Worm (Caenorhabditis elegans) whole organism, L1 larva: ENCODE results near the gene C38D9.2.

ENCODE experiments used
- C16A3.4 ChIP-seq: fragments of 150-350 bp; optimal IDR thresholded peaks from 2 replicates; lab custom pipeline; 2014; ENCODE audit warnings: missing biosample characterization, missing genetic modification characterization
- Y116A8C.19 ChIP-seq: sonication (generic microtip); optimal IDR thresholded peaks from 2 replicates; lab custom pipeline; 2016; ENCODE audit warnings: missing compliant biosample characterization, missing genetic modification characterization, borderline replicate concordance
- alr-1 ChIP-seq: fragments of 200-800 bp; sonication (Bioruptor generic); optimal IDR thresholded peaks from 2 replicates; lab custom pipeline; 2018; ENCODE audit warnings: borderline replicate concordance, mild to moderate bottlenecking, missing genetic modification characterization, missing compliant biosample characterization
- ama-1 ChIP-seq: fragments of 150-350 bp; optimal IDR thresholded peaks from 2 replicates; lab custom pipeline; 2014
- ceh-63 ChIP-seq: fragments of 200-800 bp; sonication (Bioruptor generic); optimal IDR thresholded peaks from 2 replicates; lab custom pipeline; 2018; ENCODE audit warnings: mild to moderate bottlenecking, missing genetic modification characterization, missing compliant biosample characterization
- ceh-82 ChIP-seq, 3 experiments: fragments of 150-350 bp in 1 of 3; sonication (generic microtip) in 2 of 3; optimal IDR thresholded peaks; 2 replicates each; lab custom pipeline; 2014 to 2017; ENCODE audit warnings: missing biosample characterization in 3 of 3, missing genetic modification characterization in 3 of 3
- ceh-88 ChIP-seq: fragments of 200-800 bp; sonication (Bioruptor generic); IDR thresholded peaks from 2 replicates; pipeline ENCODE4 v1.3.6; 2022; ENCODE audit warnings: missing genetic modification characterization, missing compliant biosample characterization
- ceh-90 ChIP-seq: sonication (generic microtip); optimal IDR thresholded peaks from 2 replicates; lab custom pipeline; 2016; ENCODE audit warnings: missing genetic modification characterization, missing compliant biosample characterization
- dsc-1 ChIP-seq: sonication (generic microtip); optimal IDR thresholded peaks from 2 replicates; lab custom pipeline; 2016; ENCODE audit warnings: mild to moderate bottlenecking, missing genetic modification characterization, missing compliant biosample characterization
- egl-13 ChIP-seq: sonication (generic microtip); optimal IDR thresholded peaks from 2 replicates; lab custom pipeline; 2016; ENCODE audit warnings: missing genotype, missing genetic modification reagents, missing genetic modification characterization, missing compliant biosample characterization
- elt-3 ChIP-seq, 6 experiments: fragments of 150-350 bp in 1 of 6; sonication (generic microtip); optimal IDR thresholded peaks; 2 replicates each; lab custom pipeline; 2017 to 2018; ENCODE audit warnings: missing biosample characterization in 6 of 6, missing genetic modification characterization in 6 of 6, inconsistent platforms in 1 of 6
- ets-5 ChIP-seq: fragments of 200-800 bp; sonication (Bioruptor generic); IDR thresholded peaks from 2 replicates; pipeline ENCODE4 v1.3.6; 2022; ENCODE audit warnings: missing genetic modification characterization, missing compliant biosample characterization
- grh-1 ChIP-seq: fragments of 200-800 bp; sonication (Bioruptor generic); IDR thresholded peaks from 2 replicates; pipeline ENCODE4 v1.3.6; 2022; ENCODE audit warnings: missing genetic modification reagents, missing genetic modification characterization, missing compliant biosample characterization
- irx-1 ChIP-seq: sonication (generic microtip); optimal IDR thresholded peaks from 2 replicates; lab custom pipeline; 2016; ENCODE audit warnings: missing genetic modification characterization, missing compliant biosample characterization
- isw-1 ChIP-seq: fragments of 200-800 bp; sonication (Bioruptor generic); IDR thresholded peaks from 2 replicates; pipeline ENCODE4 v1.3.6; 2022; ENCODE audit warnings: missing genetic modification characterization, missing compliant biosample characterization
- jun-1 ChIP-seq: fragments of 150-350 bp; optimal IDR thresholded peaks from 2 replicates; lab custom pipeline; 2014; ENCODE audit warnings: missing biosample characterization, missing genetic modification reagents, missing genetic modification characterization
- lin-14 ChIP-seq: fragments of 200-800 bp; sonication (Bioruptor generic); optimal IDR thresholded peaks from 2 replicates; lab custom pipeline; 2018; ENCODE audit warnings: mild to moderate bottlenecking, missing genetic modification characterization, moderate library complexity, missing compliant biosample characterization
- lin-15B ChIP-seq: fragments of 150-350 bp; sonication (generic microtip); optimal IDR thresholded peaks from 3 replicates; lab custom pipeline; 2014; ENCODE audit warnings: missing biosample characterization, missing genetic modification characterization
- lin-39 ChIP-seq: fragments of 150-350 bp; optimal IDR thresholded peaks from 2 replicates; lab custom pipeline; 2014; ENCODE audit warnings: missing biosample characterization, missing genetic modification reagents, missing genetic modification characterization
- mdl-1 ChIP-seq, 2 experiments: fragments of 150-350 bp; optimal IDR thresholded peaks; 2 replicates each; lab custom pipeline; 2014 to 2017; ENCODE audit warnings: missing biosample characterization in 2 of 2, missing genetic modification characterization in 2 of 2, inconsistent platforms in 1 of 2
- mep-1 ChIP-seq: fragments of 150-350 bp; optimal IDR thresholded peaks from 2 replicates; lab custom pipeline; 2014; ENCODE audit warnings: missing biosample characterization, missing genetic modification characterization
- nhr-237 ChIP-seq: fragments of 150-350 bp; optimal IDR thresholded peaks from 2 replicates; lab custom pipeline; 2014; ENCODE audit warnings: missing biosample characterization, missing genetic modification characterization
- nhr-71 ChIP-seq: sonication (generic microtip); optimal IDR thresholded peaks from 2 replicates; lab custom pipeline; 2016; ENCODE audit warnings: mild to moderate bottlenecking, missing genetic modification characterization, moderate library complexity, missing compliant biosample characterization
- nhr-76 ChIP-seq: sonication (generic microtip); optimal IDR thresholded peaks from 2 replicates; lab custom pipeline; 2017; ENCODE audit warnings: missing biosample characterization, missing genetic modification characterization
- nhr-77 ChIP-seq: fragments of 150-350 bp; optimal IDR thresholded peaks from 2 replicates; lab custom pipeline; 2014; ENCODE audit warnings: missing biosample characterization, missing genetic modification characterization
- nhr-84 ChIP-seq: sonication (generic microtip); optimal IDR thresholded peaks from 2 replicates; lab custom pipeline; 2017; ENCODE audit warnings: missing biosample characterization, missing genetic modification characterization
- pax-3 ChIP-seq: fragments of 200-800 bp; sonication (Bioruptor generic); optimal IDR thresholded peaks from 2 replicates; lab custom pipeline; 2018; ENCODE audit warnings: mild to moderate bottlenecking, missing genetic modification characterization, moderate library complexity, missing compliant biosample characterization
- skn-1 ChIP-seq: fragments of 150-350 bp; optimal IDR thresholded peaks from 2 replicates; lab custom pipeline; 2014; ENCODE audit warnings: missing biosample characterization, missing genetic modification characterization
- sox-4 ChIP-seq: sonication (generic microtip); optimal IDR thresholded peaks from 2 replicates; lab custom pipeline; 2016; ENCODE audit warnings: missing genetic modification characterization, missing compliant biosample characterization
- sptf-1 ChIP-seq: fragments of 150-350 bp; optimal IDR thresholded peaks from 2 replicates; lab custom pipeline; 2014; ENCODE audit warnings: missing biosample characterization, missing genetic modification characterization
- sup-37 ChIP-seq: fragments of 200-800 bp; sonication (Bioruptor generic); optimal IDR thresholded peaks from 2 replicates; lab custom pipeline; 2018; ENCODE audit warnings: mild to moderate bottlenecking, missing genetic modification characterization, missing compliant biosample characterization
- tlp-1 ChIP-seq: fragments of 150-350 bp; optimal IDR thresholded peaks from 2 replicates; lab custom pipeline; 2014; ENCODE audit warnings: missing biosample characterization, missing genetic modification characterization
- unc-62 ChIP-seq: fragments of 150-350 bp; optimal IDR thresholded peaks from 2 replicates; lab custom pipeline; 2014; ENCODE audit warnings: missing biosample characterization, missing genetic modification reagents, missing genetic modification characterization
- zag-1 ChIP-seq: fragments of 150-350 bp; optimal IDR thresholded peaks from 2 replicates; lab custom pipeline; 2014; ENCODE audit warnings: missing biosample characterization, missing genetic modification characterization
- zip-4 ChIP-seq: fragments of 200-800 bp; sonication (Bioruptor generic); optimal IDR thresholded peaks from 2 replicates; lab custom pipeline; 2018; ENCODE audit warnings: mild to moderate bottlenecking, missing genetic modification characterization, moderate library complexity, missing compliant biosample characterization
- ztf-11 ChIP-seq, 2 experiments: sonication (generic microtip); optimal IDR thresholded peaks; 2 replicates each; lab custom pipeline; 2016 to 2017; ENCODE audit warnings: missing genetic modification characterization in 2 of 2, missing biosample characterization in 1 of 2, missing compliant biosample characterization in 1 of 2
- ztf-4 ChIP-seq: fragments of 150-350 bp; optimal IDR thresholded peaks from 2 replicates; lab custom pipeline; 2014; ENCODE audit warnings: missing biosample characterization, missing genetic modification characterization

Gene C38D9.2

ce11 chrV:17566850-17567249 is at the start of gene C38D9.2:
C38D9.2 (plus strand) TSS chrV:17567150.
- no peak for TF ChIP-seq ama-1 (lab: Kevin White, UChicago)
- no peak for TF ChIP-seq dsc-1 (tag; lab: Kevin White, UChicago)
- TF ChIP-seq sup-37, result no peak
- no peak for TF ChIP-seq nhr-84 (tag; lab: Kevin White, UChicago)
- no peak for TF ChIP-seq skn-1 (tag; lab: Kevin White, UChicago)
- no peak for TF ChIP-seq irx-1
- TF ChIP-seq pax-3 (tag; lab: Kevin White, UChicago), result no peak
- TF ChIP-seq alr-1, result no peak
- no peak for TF ChIP-seq zip-4
- no peak for TF ChIP-seq ceh-82 (tag; optimal IDR thresholded peaks at IDR 0.05; lab: Kevin White, UChicago)
- TF ChIP-seq lin-39, result no peak

ce11 chrV:17520735-17521134 is 46.2 kb upstream of the C38D9.2 start, which contains the start of gene fbxa-136:
fbxa-136 (plus strand) TSS chrV:17521035.
- no peak for TF ChIP-seq nhr-237 (tag; lab: Kevin White, UChicago)
- no peak for TF ChIP-seq ets-5 (GFP tag; lab: Robert Waterston, UW)
- TF ChIP-seq ceh-90 (tag; lab: Kevin White, UChicago), result no peak
- no peak for TF ChIP-seq C16A3.4 (tag; lab: Kevin White, UChicago)

- no peak for TF ChIP-seq tlp-1
- no peak for TF ChIP-seq elt-3 (tag; optimal IDR thresholded peaks at IDR 0.05; lab: Kevin White, UChicago)
- TF ChIP-seq lin-39, result no peak
- TF ChIP-seq ztf-4, result no peak
- no peak for TF ChIP-seq skn-1 (tag; lab: Kevin White, UChicago)
These were observed 39.2 kb upstream of the C38D9.2 start, which contains the start of gene srz-90 for ce11 chrV:17527729-17528128. srz-90 (plus strand) TSS chrV:17528029.

- no peak for TF ChIP-seq ceh-63 (GFP tag; lab: Kevin White, UChicago)
- TF ChIP-seq nhr-77 (tag; lab: Kevin White, UChicago), result no peak
- TF ChIP-seq ztf-4, result no peak
- TF ChIP-seq sptf-1 (tag; lab: Kevin White, UChicago), result no peak
- TF ChIP-seq nhr-237 (tag; lab: Kevin White, UChicago), result no peak
- no peak for TF ChIP-seq isw-1 (GFP tag; lab: Robert Waterston, UW)
- no peak for TF ChIP-seq Y116A8C.19 (tag; lab: Kevin White, UChicago)
- TF ChIP-seq lin-14 (GFP tag; lab: Kevin White, UChicago), result no peak
- no peak for TF ChIP-seq jun-1
- TF ChIP-seq nhr-76 (tag; lab: Kevin White, UChicago), result no peak
- TF ChIP-seq zag-1 (tag; lab: Kevin White, UChicago), result no peak
- no peak for TF ChIP-seq dsc-1 (tag; lab: Kevin White, UChicago)
- no peak for TF ChIP-seq grh-1 (GFP tag; lab: Robert Waterston, UW)
These were observed 36.5 kb upstream of the C38D9.2 start, which contains the start of gene C18D4.12 for ce11 chrV:17530486-17530885. C18D4.12 (minus strand) TSS chrV:17530586.

ce11 chrV:17531410-17531809 is 35.5 kb upstream of the C38D9.2 start, which contains the start of gene C18D4.4:
C18D4.4 (minus strand) TSS chrV:17531510.
- no peak for TF ChIP-seq lin-14 (GFP tag; lab: Kevin White, UChicago)
- no peak for TF ChIP-seq egl-13 (tag; lab: Kevin White, UChicago)
- TF ChIP-seq mdl-1 (tag; optimal IDR thresholded peaks at IDR 0.05; lab: Kevin White, UChicago), result no peak
- no peak for TF ChIP-seq pax-3 (tag; lab: Kevin White, UChicago)
- no peak for TF ChIP-seq skn-1 (tag; lab: Kevin White, UChicago)
- no peak for TF ChIP-seq ceh-88 (GFP tag; lab: Robert Waterston, UW)
- no peak for TF ChIP-seq lin-15B (tag; lab: Kevin White, UChicago)
- TF ChIP-seq sox-4 (tag; lab: Kevin White, UChicago), result no peak

- TF ChIP-seq nhr-71, result no peak
- TF ChIP-seq ceh-88 (GFP tag; lab: Robert Waterston, UW), result no peak
- TF ChIP-seq ztf-11 (tag; optimal IDR thresholded peaks at IDR 0.05; lab: Kevin White, UChicago), result no peak
- no peak for TF ChIP-seq sptf-1 (tag; lab: Kevin White, UChicago)
- TF ChIP-seq pax-3 (tag; lab: Kevin White, UChicago), result no peak
- no peak for TF ChIP-seq unc-62 (GFP tag; lab: Kevin White, UChicago)
- no peak for TF ChIP-seq mep-1 (tag; lab: Kevin White, UChicago)
- TF ChIP-seq egl-13 (tag; lab: Kevin White, UChicago), result no peak
- TF ChIP-seq, all 84 proteins: peak for 0
These were observed 34.3 kb upstream of the C38D9.2 start, which contains the start of gene C18D4.3 for ce11 chrV:17532686-17533085. C18D4.3 (minus strand) TSS chrV:17532786.
